Fruit fly (Drosophila melanogaster) whole organism, embryonic: ENCODE measurements around the gene Naam.

Source experiments
- CG11398 ChIP-seq: fragments of 200-800 bp; sonication (Bioruptor generic); optimal IDR thresholded peaks from 2 replicates; lab custom pipeline; 2016; ENCODE audit warnings: missing biosample characterization, missing genetic modification characterization
- CG12391 ChIP-seq: fragments of 200-800 bp; sonication (Bioruptor generic); optimal IDR thresholded peaks from 3 replicates; lab custom pipeline; 2018; ENCODE audit warnings: missing biosample characterization, mild to moderate bottlenecking, missing genetic modification characterization, moderate library complexity
- CG12769 ChIP-seq: fragments of 200-800 bp; sonication (Bioruptor generic); optimal IDR thresholded peaks from 2 replicates; lab custom pipeline; 2019; ENCODE audit warnings: missing biosample characterization, mild to moderate bottlenecking, missing genetic modification characterization, moderate library complexity
- CG32532 ChIP-seq: fragments of 200-800 bp; sonication (Bioruptor generic); IDR thresholded peaks from 2 replicates; pipeline ENCODE4 v1.3.6; 2022; ENCODE audit warnings: missing biosample characterization, missing genetic modification characterization
- CG7839 ChIP-seq: fragments of 200-800 bp; sonication (Bioruptor generic); optimal IDR thresholded peaks from 3 replicates; lab custom pipeline; 2018; ENCODE audit warnings: missing biosample characterization, mild to moderate bottlenecking, missing genetic modification characterization, moderate library complexity
- CG8765 ChIP-seq: fragments of 200-800 bp; sonication (Bioruptor generic); IDR thresholded peaks from 2 replicates; pipeline ENCODE4 v1.3.6; 2022; ENCODE audit warnings: missing biosample characterization, missing genetic modification characterization
- Gug ChIP-seq: fragments of 200-800 bp; sonication (Bioruptor generic); IDR thresholded peaks from 4 replicates; pipeline ENCODE4 v1.3.6; 2022; ENCODE audit warnings: missing biosample characterization, missing genetic modification characterization
- Hand ChIP-seq: fragments of 200-800 bp; sonication (Bioruptor generic); optimal IDR thresholded peaks from 2 replicates; lab custom pipeline; 2017; ENCODE audit warnings: mild to moderate bottlenecking, missing biosample characterization, missing genetic modification reagents, missing genetic modification characterization
- MESR4 ChIP-seq: fragments of 200-800 bp; sonication (Bioruptor generic); optimal IDR thresholded peaks from 2 replicates; lab custom pipeline; 2018; ENCODE audit warnings: missing biosample characterization, mild to moderate bottlenecking, missing genetic modification characterization, moderate library complexity
- Taf1 ChIP-seq: fragments of 200-800 bp; sonication (Bioruptor generic); IDR thresholded peaks from 2 replicates; pipeline ENCODE4 v1.3.6; 2022; ENCODE audit warnings: missing biosample characterization, missing genetic modification characterization
- YL-1 ChIP-seq: fragments of 200-800 bp; sonication (Bioruptor generic); optimal IDR thresholded peaks from 3 replicates; lab custom pipeline; 2017; ENCODE audit warnings: missing biosample characterization, mild to moderate bottlenecking, missing genetic modification characterization
- da ChIP-seq: fragments of 200-800 bp; sonication (Bioruptor generic); optimal IDR thresholded peaks from 2 replicates; lab custom pipeline; 2016; ENCODE audit warnings: missing biosample characterization, missing genetic modification characterization
- slbo ChIP-seq: fragments of 200-800 bp; sonication (Bioruptor generic); IDR thresholded peaks from 2 replicates; pipeline ENCODE4 v1.3.6; 2022; ENCODE audit warnings: missing biosample characterization, missing genetic modification characterization

DNA sequence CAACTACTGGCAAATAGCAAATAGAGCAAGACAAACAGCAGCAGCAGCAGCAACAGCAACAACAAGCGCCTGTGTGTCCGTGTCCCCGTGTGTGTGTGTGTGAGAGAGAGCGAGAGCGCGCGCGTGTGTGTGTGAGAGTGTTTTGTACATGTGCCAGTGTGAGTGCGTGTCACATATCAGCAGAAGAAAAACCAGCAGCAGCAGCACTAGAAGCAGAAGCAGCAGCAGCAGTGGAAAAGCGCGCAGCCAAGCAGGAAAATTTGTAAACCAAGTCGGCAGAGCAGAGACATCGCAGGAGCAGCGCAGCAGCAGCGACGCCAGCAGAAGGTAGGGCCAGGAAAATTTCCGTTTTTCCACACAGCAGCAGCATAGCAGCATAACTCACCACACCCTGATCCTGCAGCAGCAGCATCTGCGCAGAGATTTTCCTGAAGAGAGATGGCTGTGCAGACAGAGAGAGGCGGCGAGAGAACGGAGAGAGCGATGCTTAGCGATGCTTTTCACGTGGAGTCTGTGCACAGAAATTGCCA lies 59.8 kb downstream of the Naam start:
- TF ChIP-seq MESR4 (GFP tag; lab: Kevin White, UChicago) (no peak), CG7839 (tag; lab: Kevin White, UChicago) (no peak), Hand (GFP tag; lab: Kevin White, UChicago) (no peak), Taf1 (GFP tag; lab: Robert Waterston, UW) (no peak), CG12391 (tag; lab: Kevin White, UChicago) (no peak), slbo (GFP tag; lab: Robert Waterston, UW) (no peak), YL-1 (no peak), Gug (GFP tag; lab: Robert Waterston, UW) (no peak), CG11398 (GFP tag; lab: Kevin White, UChicago) (no peak), CG32532 (GFP tag; lab: Robert Waterston, UW) (no peak), da (GFP tag; lab: Kevin White, UChicago) (no peak), CG12769 (no peak), CG8765 (GFP tag; lab: Robert Waterston, UW) (no peak)
